Fruit fly (Drosophila melanogaster) whole organism, embryonic: ENCODE results near the gene sky.

Experiments
- B-H1 ChIP-seq: fragments of 200-800 bp; sonication (Bioruptor generic); IDR thresholded peaks from 3 replicates; pipeline ENCODE4 v1.3.6; 2022; ENCODE audit warnings: missing biosample characterization, missing genetic modification characterization
- CG10565 ChIP-seq: fragments of 200-800 bp; sonication (Bioruptor generic); optimal IDR thresholded peaks from 3 replicates; lab custom pipeline; 2016; ENCODE audit warnings: missing biosample characterization, mild to moderate bottlenecking, missing genetic modification characterization
- CG11247 ChIP-seq: fragments of 200-800 bp; sonication (Bioruptor generic); IDR thresholded peaks from 2 replicates; pipeline ENCODE4 v1.3.6; 2022; ENCODE audit warnings: missing biosample characterization, missing genetic modification characterization
- CG12219 ChIP-seq: fragments of 200-800 bp; sonication (Bioruptor generic); optimal IDR thresholded peaks from 3 replicates; lab custom pipeline; 2018; ENCODE audit warnings: missing biosample characterization, mild to moderate bottlenecking, missing genetic modification characterization
- CG12391 ChIP-seq: fragments of 200-800 bp; sonication (Bioruptor generic); optimal IDR thresholded peaks from 3 replicates; lab custom pipeline; 2018; ENCODE audit warnings: missing biosample characterization, mild to moderate bottlenecking, missing genetic modification characterization, moderate library complexity
- CG14710 ChIP-seq: fragments of 200-800 bp; sonication (Bioruptor generic); optimal IDR thresholded peaks from 3 replicates; lab custom pipeline; 2019; ENCODE audit warnings: missing biosample characterization, mild to moderate bottlenecking, missing genetic modification characterization, moderate library complexity
- CG17359 ChIP-seq: fragments of 200-800 bp; sonication (Bioruptor generic); optimal IDR thresholded peaks from 3 replicates; lab custom pipeline; 2018; ENCODE audit warnings: missing biosample characterization, mild to moderate bottlenecking, missing genetic modification characterization, moderate library complexity
- CG17361 ChIP-seq: fragments of 200-800 bp; sonication (Bioruptor generic); IDR thresholded peaks from 3 replicates; pipeline ENCODE4 v1.3.6; 2022; ENCODE audit warnings: missing biosample characterization, missing genetic modification characterization
- CG18262 ChIP-seq: fragments of 200-800 bp; optimal IDR thresholded peaks from 3 replicates; lab custom pipeline; 2019; ENCODE audit warnings: missing biosample characterization, mild to moderate bottlenecking, missing genetic modification characterization, moderate library complexity
- CG2116 ChIP-seq: fragments of 200-800 bp; sonication (Bioruptor generic); optimal IDR thresholded peaks from 3 replicates; lab custom pipeline; 2018; ENCODE audit warnings: missing biosample characterization, mild to moderate bottlenecking, missing genetic modification characterization
- CG3065 ChIP-seq: fragments of 200-800 bp; sonication (Bioruptor generic); optimal IDR thresholded peaks from 2 replicates; lab custom pipeline; 2016; ENCODE audit warnings: missing biosample characterization, missing genetic modification characterization
- CG3726 ChIP-seq: fragments of 200-800 bp; sonication (Bioruptor generic); IDR thresholded peaks from 3 replicates; pipeline ENCODE4, ENCODE4 v1.3.6; 2022; ENCODE audit warnings: missing biosample characterization, missing genetic modification characterization
- CG4424 ChIP-seq: fragments of 200-800 bp; sonication (Bioruptor generic); optimal IDR thresholded peaks from 3 replicates; lab custom pipeline; 2016; ENCODE audit warnings: missing biosample characterization, missing genetic modification characterization
- CG4730 ChIP-seq: fragments of 200-800 bp; sonication (Bioruptor generic); IDR thresholded peaks from 2 replicates; pipeline ENCODE4 v1.3.6; 2022; ENCODE audit warnings: missing biosample characterization, missing genetic modification characterization
- CG6791 ChIP-seq: fragments of 200-800 bp; sonication (Bioruptor generic); IDR thresholded peaks from 3 replicates; pipeline ENCODE4 v1.3.6; 2022; ENCODE audit warnings: missing biosample characterization, missing genetic modification characterization; ENCODE audit not compliant: partially characterized antibody
- CG9876 ChIP-seq: fragments of 200-800 bp; sonication (Bioruptor generic); optimal IDR thresholded peaks from 2 replicates; lab custom pipeline; 2016; ENCODE audit warnings: missing biosample characterization, missing genetic modification characterization
- D ChIP-seq, 2 experiments: fragments of 200-800 bp in 1 of 2; fragments of >200 bp in 1 of 2; sonication (Bioruptor generic) in 1 of 2; optimal IDR thresholded peaks; 2 replicates in 1 of 2; 3 replicates in 1 of 2; lab custom pipeline; 2017; ENCODE audit warnings: mild to moderate bottlenecking in 1 of 2, missing biosample characterization in 1 of 2, missing genetic modification characterization in 1 of 2, missing genetic modification reagents in 1 of 2
- Drgx ChIP-seq: fragments of 200-800 bp; sonication (Bioruptor generic); IDR thresholded peaks from 2 replicates; pipeline ENCODE4 v1.3.6; 2022; ENCODE audit warnings: missing biosample characterization, missing genetic modification characterization
- ERR ChIP-seq: fragments of 200-800 bp; sonication (Bioruptor generic); optimal IDR thresholded peaks from 2 replicates; lab custom pipeline; 2016; ENCODE audit warnings: missing biosample characterization, missing genetic modification characterization
- Fer3 ChIP-seq: fragments of 200-800 bp; sonication (Bioruptor generic); optimal IDR thresholded peaks from 2 replicates; lab custom pipeline; 2018; ENCODE audit warnings: missing biosample characterization, mild to moderate bottlenecking, missing genetic modification characterization, moderate library complexity
- HLH3B ChIP-seq: fragments of 200-800 bp; sonication (Bioruptor generic); IDR thresholded peaks from 2 replicates; pipeline ENCODE4 v1.3.6; 2022; ENCODE audit warnings: missing biosample characterization, missing genetic modification characterization
- NK7.1 ChIP-seq: fragments of 200-800 bp; sonication (Bioruptor generic); optimal IDR thresholded peaks from 3 replicates; lab custom pipeline; 2016; ENCODE audit warnings: missing biosample characterization, missing genetic modification characterization
- Nf-YA ChIP-seq: fragments of 200-800 bp; sonication (Bioruptor generic); IDR thresholded peaks from 2 replicates; pipeline ENCODE4 v1.3.6; 2022; ENCODE audit warnings: missing biosample characterization, missing genetic modification characterization
- Ptx1 ChIP-seq: fragments of 200-800 bp; sonication (Bioruptor generic); IDR thresholded peaks from 2 replicates; pipeline ENCODE4 v1.3.6; 2022; ENCODE audit warnings: missing biosample characterization, missing genetic modification characterization
- Tbp ChIP-seq: fragments of >200 bp; optimal IDR thresholded peaks from 2 replicates; lab custom pipeline; 2018; ENCODE audit warnings: missing biosample characterization, missing genetic modification characterization
- Xrp1 ChIP-seq: fragments of 200-800 bp; sonication (Bioruptor generic); IDR thresholded peaks from 2 replicates; pipeline ENCODE4 v1.3.6; 2022; ENCODE audit warnings: missing biosample characterization, missing genetic modification characterization
- ato ChIP-seq: fragments of 200-800 bp; sonication (Bioruptor generic); IDR thresholded peaks from 2 replicates; pipeline ENCODE4 v1.3.6; 2022; ENCODE audit warnings: missing biosample characterization, missing genetic modification characterization; ENCODE audit not compliant: partially characterized antibody
- cato ChIP-seq: fragments of 200-800 bp; sonication (Bioruptor generic); optimal IDR thresholded peaks from 2 replicates; lab custom pipeline; 2016; ENCODE audit warnings: missing biosample characterization, missing genetic modification characterization, borderline replicate concordance
- croc ChIP-seq: fragments of 200-800 bp; sonication (Bioruptor generic); conservative IDR thresholded peaks from 3 replicates; pipeline ENCODE4 v1.3.6; 2022; ENCODE audit warnings: missing biosample characterization, missing genetic modification characterization
- danr ChIP-seq: fragments of 200-800 bp; sonication (Bioruptor generic); IDR thresholded peaks from 2 replicates; pipeline ENCODE4 v1.3.6; 2022; ENCODE audit warnings: missing biosample characterization, missing genetic modification characterization
- dmrt11E ChIP-seq: fragments of 200-800 bp; sonication (Bioruptor generic); optimal IDR thresholded peaks from 3 replicates; lab custom pipeline; 2018; ENCODE audit warnings: missing biosample characterization, mild to moderate bottlenecking, missing genetic modification characterization, moderate library complexity
- dysf ChIP-seq: fragments of 200-800 bp; sonication (Bioruptor generic); IDR thresholded peaks from 3 replicates; pipeline ENCODE4 v1.3.6; 2022; ENCODE audit warnings: missing biosample characterization, missing genetic modification characterization
- eve ChIP-seq, 2 experiments: fragments of >200 bp; optimal IDR thresholded peaks; 2 replicates each; lab custom pipeline; 2017; ENCODE audit warnings: missing biosample characterization in 2 of 2, missing genetic modification characterization in 2 of 2
- exex ChIP-seq: fragments of 200-800 bp; sonication (Bioruptor generic); optimal IDR thresholded peaks from 4 replicates; lab custom pipeline; 2018; ENCODE audit warnings: missing biosample characterization, mild to moderate bottlenecking, missing genetic modification characterization, moderate library complexity
- fd3F ChIP-seq: fragments of 200-800 bp; sonication (Bioruptor generic); optimal IDR thresholded peaks from 2 replicates; lab custom pipeline; 2018; ENCODE audit warnings: missing biosample characterization, mild to moderate bottlenecking, missing genetic modification characterization, moderate library complexity
- ftz-f1 ChIP-seq: fragments of 200-800 bp; sonication (Bioruptor generic); optimal IDR thresholded peaks from 2 replicates; lab custom pipeline; 2016; ENCODE audit warnings: missing biosample characterization, missing genetic modification characterization
- grn ChIP-seq: fragments of 200-800 bp; sonication (Bioruptor generic); optimal IDR thresholded peaks from 3 replicates; lab custom pipeline; 2017; ENCODE audit warnings: missing biosample characterization, missing genetic modification characterization
- hkb ChIP-seq, 2 experiments: fragments of 200-800 bp in 1 of 2; fragments of >200 bp in 1 of 2; sonication (Bioruptor generic) in 1 of 2; IDR thresholded peaks in 1 of 2; optimal IDR thresholded peaks in 1 of 2; 2 replicates each; pipeline versions ENCODE4 v1.3.6 to Lab custom; 2017 to 2022; ENCODE audit warnings: missing biosample characterization in 1 of 2, missing genetic modification characterization in 1 of 2
- kay ChIP-seq: fragments of 200-800 bp; sonication (Bioruptor generic); optimal IDR thresholded peaks from 2 replicates; lab custom pipeline; 2016; ENCODE audit warnings: missing biosample characterization, missing genetic modification characterization
- knrl ChIP-seq: fragments of 200-800 bp; sonication (Bioruptor generic); IDR thresholded peaks from 3 replicates; pipeline ENCODE4 v1.3.6; 2022; ENCODE audit warnings: missing biosample characterization, missing genetic modification characterization; ENCODE audit not compliant: partially characterized antibody
- nerfin-2 ChIP-seq: fragments of 200-800 bp; sonication (Bioruptor generic); IDR thresholded peaks from 2 replicates; pipeline ENCODE4 v1.3.6; 2022; ENCODE audit warnings: missing biosample characterization, missing genetic modification characterization; ENCODE audit not compliant: partially characterized antibody
- odd ChIP-seq: fragments of 200-800 bp; sonication (Bioruptor generic); optimal IDR thresholded peaks from 2 replicates; lab custom pipeline; 2017; ENCODE audit warnings: missing biosample characterization, mild to moderate bottlenecking, missing genetic modification characterization
- onecut ChIP-seq: fragments of 200-800 bp; sonication (Bioruptor generic); IDR thresholded peaks from 2 replicates; pipeline ENCODE4 v1.3.6; 2022; ENCODE audit warnings: missing biosample characterization, missing genetic modification characterization
- p53 ChIP-seq: fragments of 200-800 bp; sonication (Bioruptor generic); optimal IDR thresholded peaks from 2 replicates; lab custom pipeline; 2016; ENCODE audit warnings: missing biosample characterization, missing genetic modification characterization
- stwl ChIP-seq: fragments of 200-800 bp; sonication (Bioruptor generic); optimal IDR thresholded peaks from 3 replicates; lab custom pipeline; 2018; ENCODE audit warnings: missing biosample characterization, mild to moderate bottlenecking, missing genetic modification characterization, moderate library complexity
- tin ChIP-seq: fragments of 200-800 bp; sonication (Bioruptor generic); optimal IDR thresholded peaks from 3 replicates; lab custom pipeline; 2016; ENCODE audit warnings: missing biosample characterization, missing genetic modification characterization
- ttk ChIP-seq: fragments of 200-800 bp; sonication (Bioruptor generic); IDR thresholded peaks from 2 replicates; pipeline ENCODE4 v2.1.2; 2022; ENCODE audit warnings: missing biosample characterization, missing genetic modification characterization
- zen ChIP-seq: fragments of 200-800 bp; sonication (Bioruptor generic); optimal IDR thresholded peaks from 3 replicates; lab custom pipeline; 2018; ENCODE audit warnings: missing biosample characterization, mild to moderate bottlenecking, missing genetic modification characterization, moderate library complexity

Gene sky

dm6 chr2L:20940738-20941137 lies 22.0 kb upstream of the sky start:
- no peak for TF ChIP-seq CG2116 (GFP tag; lab: Kevin White, UChicago)
- no peak for TF ChIP-seq Tbp (GFP tag; lab: Kevin White, UChicago)
- TF ChIP-seq stwl (tag; lab: Kevin White, UChicago) = no peak
- no peak for TF ChIP-seq Nf-YA (GFP tag; lab: Robert Waterston, UW)
- TF ChIP-seq CG10565 (GFP tag; lab: Kevin White, UChicago) = no peak
- no peak for TF ChIP-seq fd3F (GFP tag; lab: Kevin White, UChicago)
- TF ChIP-seq dysf (GFP tag; lab: Robert Waterston, UW) = no peak

DNA sequence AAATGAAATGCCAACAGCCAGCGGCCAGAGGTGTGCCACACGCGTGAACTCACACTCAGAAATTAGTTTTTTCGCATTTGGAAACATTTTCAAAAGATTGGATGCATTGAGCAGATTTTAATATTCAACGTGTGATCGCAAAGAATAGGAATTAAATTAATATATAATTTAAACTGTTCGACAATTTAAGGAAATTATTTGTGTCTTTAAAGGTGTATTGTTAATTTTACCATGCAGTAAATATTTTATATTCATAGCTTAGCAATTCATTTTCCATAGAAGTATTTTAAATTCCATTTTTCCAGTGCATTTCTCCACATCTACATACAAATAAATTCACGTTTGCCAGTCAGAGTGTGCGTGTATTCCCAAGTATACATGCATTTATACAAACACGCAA lies 20.9 kb upstream of the sky start:
- TF ChIP-seq ftz-f1 (GFP tag; lab: Kevin White, UChicago) (no peak), eve (GFP tag; optimal IDR thresholded peaks at IDR 0.05; lab: Kevin White, UChicago) (peak in 1 of 2 experiments; percentile 41), ERR (no peak), CG2116 (GFP tag; lab: Kevin White, UChicago) (no peak), knrl (GFP tag; lab: Robert Waterston, UW) (no peak), cato (GFP tag; lab: Kevin White, UChicago) (no peak), CG12219 (GFP tag; lab: Kevin White, UChicago) (no peak), tin (GFP tag; lab: Kevin White, UChicago) (no peak), p53 (GFP tag; lab: Kevin White, UChicago) (no peak), hkb (optimal IDR thresholded peaks at IDR 0.05; lab: Kevin White, UChicago) (no peak), hkb (GFP tag; IDR thresholded peaks at IDR 0.05; lab: Robert Waterston, UW) (peak; percentile 53; the same call in 1 of the 2 replicates), Drgx (GFP tag; lab: Robert Waterston, UW) (peak; percentile 13; the same call in 1 of the 2 replicates), onecut (GFP tag; lab: Robert Waterston, UW) (peak; percentile 28; the same call in 1 of the 2 replicates), CG18262 (tag; lab: Kevin White, UChicago) (peak; percentile 39), CG6791 (GFP tag; lab: Robert Waterston, UW) (no peak), exex (no peak), Ptx1 (GFP tag; lab: Robert Waterston, UW) (no peak), zen (peak; percentile 52), CG4424 (GFP tag; lab: Kevin White, UChicago) (no peak), D (optimal IDR thresholded peaks at IDR 0.05; lab: Kevin White, UChicago) (no peak), D (GFP tag; optimal IDR thresholded peaks at IDR 0.05; lab: Kevin White, UChicago) (peak; percentile 33), croc (GFP tag; lab: Robert Waterston, UW) (0 out of 3 replicates have a peak, but pooled peaks have one; percentile 26), CG12391 (tag; lab: Kevin White, UChicago) (peak; percentile 8), nerfin-2 (GFP tag; lab: Robert Waterston, UW) (no peak), B-H1 (GFP tag; lab: Robert Waterston, UW) (no peak), ato (GFP tag; lab: Robert Waterston, UW) (no peak), Fer3 (tag; lab: Kevin White, UChicago) (no peak), HLH3B (GFP tag; lab: Robert Waterston, UW) (peak; percentile 59), CG4730 (GFP tag; lab: Robert Waterston, UW) (no peak), CG3726 (GFP tag; lab: Robert Waterston, UW) (no peak), odd (GFP tag; lab: Kevin White, UChicago) (no peak), CG11247 (GFP tag; lab: Robert Waterston, UW) (no peak), CG17359 (tag; lab: Kevin White, UChicago) (peak; percentile 22), CG14710 (tag; lab: Kevin White, UChicago) (peak; percentile 16), CG17361 (GFP tag; lab: Robert Waterston, UW) (peak; percentile 58; the same call in 2 of the 3 replicates), ttk (no peak), Xrp1 (GFP tag; lab: Robert Waterston, UW) (peak; percentile 40), CG3065 (GFP tag; lab: Kevin White, UChicago) (no peak), CG9876 (GFP tag; lab: Kevin White, UChicago) (no peak), dmrt11E (tag; lab: Kevin White, UChicago) (peak; percentile 29), kay (GFP tag; lab: Kevin White, UChicago) (no peak), danr (GFP tag; lab: Robert Waterston, UW) (no peak), grn (GFP tag; lab: Kevin White, UChicago) (no peak), NK7.1 (GFP tag; lab: Kevin White, UChicago) (no peak)
